Fruit fly (Drosophila melanogaster) whole organism, embryonic: ENCODE results near the gene Nepl14.

Experiments
- Asciz ChIP-seq: fragments of 200-800 bp; sonication (Bioruptor generic); optimal IDR thresholded peaks from 2 replicates; lab custom pipeline; 2017; ENCODE audit warnings: missing biosample characterization, mild to moderate bottlenecking, missing genetic modification characterization, missing genetic modification reagents
- CG10462 ChIP-seq: fragments of 200-800 bp; sonication (Bioruptor generic); optimal IDR thresholded peaks from 2 replicates; lab custom pipeline; 2016; ENCODE audit warnings: missing biosample characterization, missing genetic modification characterization
- CG10979 ChIP-seq: fragments of 200-800 bp; sonication (Bioruptor generic); optimal IDR thresholded peaks from 2 replicates; lab custom pipeline; 2018; ENCODE audit warnings: missing biosample characterization, mild to moderate bottlenecking, missing genetic modification characterization, moderate library complexity
- CG11696 ChIP-seq: fragments of 200-800 bp; sonication (Bioruptor generic); IDR thresholded peaks from 2 replicates; pipeline ENCODE4 v1.3.6; 2022; ENCODE audit warnings: missing biosample characterization, missing genetic modification characterization
- CG15269 ChIP-seq: fragments of 200-800 bp; sonication (Bioruptor generic); optimal IDR thresholded peaks from 2 replicates; lab custom pipeline; 2018; ENCODE audit warnings: missing biosample characterization, mild to moderate bottlenecking, missing genetic modification characterization, moderate library complexity
- CG15601 ChIP-seq: fragments of 200-800 bp; sonication (Bioruptor generic); optimal IDR thresholded peaks from 3 replicates; lab custom pipeline; 2019; ENCODE audit warnings: missing biosample characterization, mild to moderate bottlenecking, missing genetic modification characterization, moderate library complexity
- CG1603 ChIP-seq: fragments of 200-800 bp; sonication (Bioruptor generic); optimal IDR thresholded peaks from 2 replicates; lab custom pipeline; 2019; ENCODE audit warnings: missing biosample characterization, mild to moderate bottlenecking, missing genetic modification characterization, moderate library complexity
- CG17359 ChIP-seq: fragments of 200-800 bp; sonication (Bioruptor generic); optimal IDR thresholded peaks from 3 replicates; lab custom pipeline; 2018; ENCODE audit warnings: missing biosample characterization, mild to moderate bottlenecking, missing genetic modification characterization, moderate library complexity
- CG18262 ChIP-seq: fragments of 200-800 bp; optimal IDR thresholded peaks from 3 replicates; lab custom pipeline; 2019; ENCODE audit warnings: missing biosample characterization, mild to moderate bottlenecking, missing genetic modification characterization, moderate library complexity
- CG2199 ChIP-seq: fragments of 200-800 bp; sonication (Bioruptor generic); IDR thresholded peaks from 3 replicates; pipeline ENCODE4 v1.3.6; 2022; ENCODE audit warnings: missing biosample characterization, missing genetic modification characterization
- CG2889 ChIP-seq: fragments of 200-800 bp; sonication (Bioruptor generic); IDR thresholded peaks from 3 replicates; pipeline ENCODE4 v1.3.6; 2022; ENCODE audit warnings: missing biosample characterization, missing genetic modification characterization
- CG32772 ChIP-seq: fragments of 200-800 bp; sonication (Bioruptor generic); IDR thresholded peaks from 2 replicates; pipeline ENCODE4 v1.3.6; 2022; ENCODE audit warnings: missing biosample characterization, missing genetic modification characterization
- CG4404 ChIP-seq: fragments of 200-800 bp; sonication (Bioruptor generic); IDR thresholded peaks from 2 replicates; pipeline ENCODE4 v1.3.6; 2022; ENCODE audit warnings: missing biosample characterization, missing genetic modification characterization
- CG7271 ChIP-seq: fragments of 200-800 bp; sonication (Bioruptor generic); optimal IDR thresholded peaks from 2 replicates; lab custom pipeline; 2018; ENCODE audit warnings: missing biosample characterization, mild to moderate bottlenecking, missing genetic modification characterization, moderate library complexity
- CG9437 ChIP-seq: fragments of 200-800 bp; sonication (Bioruptor generic); optimal IDR thresholded peaks from 2 replicates; lab custom pipeline; 2018; ENCODE audit warnings: missing biosample characterization, mild to moderate bottlenecking, missing genetic modification characterization
- Dbx ChIP-seq: fragments of 200-800 bp; sonication (Bioruptor generic); IDR thresholded peaks from 3 replicates; pipeline ENCODE4 v1.3.6; 2022; ENCODE audit warnings: missing biosample characterization, missing genetic modification characterization
- Dip3 ChIP-seq: fragments of 200-800 bp; sonication (Bioruptor generic); optimal IDR thresholded peaks from 3 replicates; lab custom pipeline; 2016; ENCODE audit warnings: missing biosample characterization, missing genetic modification characterization
- Hey ChIP-seq: fragments of 200-800 bp; sonication (Bioruptor generic); optimal IDR thresholded peaks from 3 replicates; lab custom pipeline; 2018; ENCODE audit warnings: missing biosample characterization, mild to moderate bottlenecking, missing genetic modification characterization
- Hmr ChIP-seq: fragments of 200-800 bp; sonication (Bioruptor generic); optimal IDR thresholded peaks from 3 replicates; lab custom pipeline; 2017; ENCODE audit warnings: mild to moderate bottlenecking, missing biosample characterization, missing genetic modification reagents, missing genetic modification characterization
- MBD-R2 ChIP-seq: fragments of 200-800 bp; sonication (Bioruptor generic); IDR thresholded peaks from 2 replicates; pipeline ENCODE4 v1.3.6; 2022; ENCODE audit warnings: missing biosample characterization, missing genetic modification characterization
- Med ChIP-seq: fragments of 200-800 bp; sonication (Bioruptor generic); peaks from one replicate; lab custom pipeline; 2016; ENCODE audit warnings: missing biosample characterization, missing genetic modification characterization, mild to moderate bottlenecking, inconsistent platforms, moderate library complexity
- Oli ChIP-seq: fragments of 200-800 bp; sonication (Bioruptor generic); optimal IDR thresholded peaks from 2 replicates; lab custom pipeline; 2018; ENCODE audit warnings: missing biosample characterization, mild to moderate bottlenecking, missing genetic modification characterization, moderate library complexity
- Pdp1 ChIP-seq, 2 experiments: fragments of 200-800 bp; sonication (Bioruptor generic); optimal IDR thresholded peaks; 3 replicates each; lab custom pipeline; 2016; ENCODE audit warnings: missing biosample characterization in 2 of 2, missing genetic modification characterization in 2 of 2, mild to moderate bottlenecking in 1 of 2, moderate library complexity in 1 of 2
- Side ChIP-seq: fragments of 200-800 bp; sonication (Bioruptor generic); optimal IDR thresholded peaks from 2 replicates; lab custom pipeline; 2016; ENCODE audit warnings: missing biosample characterization, missing genetic modification characterization
- Sry-δ ChIP-seq: fragments of 200-800 bp; sonication (Bioruptor generic); optimal IDR thresholded peaks from 2 replicates; lab custom pipeline; 2016; ENCODE audit warnings: missing biosample characterization, missing genetic modification characterization
- aop ChIP-seq: fragments of 200-800 bp; sonication (Bioruptor generic); IDR thresholded peaks from 2 replicates; pipeline ENCODE4 v1.3.6; 2022; ENCODE audit warnings: missing biosample characterization, missing genetic modification characterization
- bab2 ChIP-seq: fragments of 200-800 bp; sonication (Bioruptor generic); optimal IDR thresholded peaks from 2 replicates; lab custom pipeline; 2016; ENCODE audit warnings: missing biosample characterization, missing genetic modification characterization
- bsh ChIP-seq, 2 experiments: fragments of 200-800 bp; sonication (Bioruptor generic); optimal IDR thresholded peaks; 2 replicates each; lab custom pipeline; 2017 to 2018; ENCODE audit warnings: mild to moderate bottlenecking in 2 of 2, missing biosample characterization in 2 of 2, missing genetic modification characterization in 2 of 2, moderate library complexity in 1 of 2
- eve ChIP-seq, 2 experiments: fragments of >200 bp; optimal IDR thresholded peaks; 2 replicates each; lab custom pipeline; 2017; ENCODE audit warnings: missing biosample characterization in 2 of 2, missing genetic modification characterization in 2 of 2
- eyg ChIP-seq: fragments of 200-800 bp; sonication (Bioruptor generic); optimal IDR thresholded peaks from 3 replicates; lab custom pipeline; 2016; ENCODE audit warnings: missing biosample characterization, missing genetic modification characterization
- gsb ChIP-seq: fragments of 200-800 bp; sonication (Bioruptor generic); IDR thresholded peaks from 2 replicates; pipeline ENCODE4 v1.3.6; 2022; ENCODE audit warnings: missing biosample characterization, missing genetic modification characterization
- klu ChIP-seq: fragments of 200-800 bp; sonication (Bioruptor generic); IDR thresholded peaks from 2 replicates; pipeline ENCODE4 v1.3.6; 2022; ENCODE audit warnings: missing biosample characterization, missing genetic modification characterization
- lmd ChIP-seq: fragments of 200-800 bp; sonication (Bioruptor generic); IDR thresholded peaks from 2 replicates; pipeline ENCODE4 v1.3.6; 2022; ENCODE audit warnings: missing biosample characterization, missing genetic modification characterization
- mam ChIP-seq: fragments of 200-800 bp; sonication (Bioruptor generic); optimal IDR thresholded peaks from 3 replicates; lab custom pipeline; 2016; ENCODE audit warnings: missing biosample characterization, missing genetic modification characterization
- odd ChIP-seq: fragments of 200-800 bp; sonication (Bioruptor generic); optimal IDR thresholded peaks from 2 replicates; lab custom pipeline; 2017; ENCODE audit warnings: missing biosample characterization, mild to moderate bottlenecking, missing genetic modification characterization
- onecut ChIP-seq: fragments of 200-800 bp; sonication (Bioruptor generic); IDR thresholded peaks from 2 replicates; pipeline ENCODE4 v1.3.6; 2022; ENCODE audit warnings: missing biosample characterization, missing genetic modification characterization
- prd ChIP-seq, 3 experiments: fragments of >200 bp in 2 of 3; fragments of 200-800 bp in 1 of 3; sonication (Bioruptor generic) in 1 of 3; optimal IDR thresholded peaks in 2 of 3; IDR thresholded peaks in 1 of 3; 2 replicates in 2 of 3; 3 replicates in 1 of 3; pipeline versions ENCODE4 v1.3.6 to Lab custom; 2017 to 2022; ENCODE audit warnings: missing biosample characterization in 1 of 3, missing genetic modification characterization in 1 of 3
- pzg ChIP-seq: fragments of 200-800 bp; sonication (Bioruptor generic); optimal IDR thresholded peaks from 3 replicates; lab custom pipeline; 2018; ENCODE audit warnings: missing biosample characterization, mild to moderate bottlenecking, missing genetic modification characterization, moderate library complexity
- sd ChIP-seq: fragments of 200-800 bp; sonication (Bioruptor generic); optimal IDR thresholded peaks from 3 replicates; lab custom pipeline; 2018; ENCODE audit warnings: missing biosample characterization, mild to moderate bottlenecking, missing genetic modification characterization, moderate library complexity
- sens ChIP-seq: fragments of 200-800 bp; sonication (Bioruptor generic); peaks from one replicate; lab custom pipeline; 2016; ENCODE audit warnings: missing biosample characterization, missing genetic modification characterization
- sens-2 ChIP-seq: fragments of 200-800 bp; sonication (Bioruptor generic); IDR thresholded peaks from 2 replicates; pipeline ENCODE4 v1.3.6; 2022; ENCODE audit warnings: missing biosample characterization, missing genetic modification characterization
- sqz ChIP-seq: fragments of 200-800 bp; sonication (Bioruptor generic); optimal IDR thresholded peaks from 3 replicates; lab custom pipeline; 2018; ENCODE audit warnings: missing biosample characterization, mild to moderate bottlenecking, missing genetic modification characterization
- stc ChIP-seq: fragments of 200-800 bp; sonication (Bioruptor generic); IDR thresholded peaks from 2 replicates; pipeline ENCODE4 v1.3.6; 2022; ENCODE audit warnings: missing biosample characterization, missing genetic modification characterization
- tgo ChIP-seq: fragments of 200-800 bp; sonication (Bioruptor generic); IDR thresholded peaks from 3 replicates; pipeline ENCODE4 v1.3.6; 2022; ENCODE audit warnings: missing biosample characterization, missing genetic modification characterization
- tio ChIP-seq: fragments of 200-800 bp; sonication (Bioruptor generic); optimal IDR thresholded peaks from 2 replicates; lab custom pipeline; 2017; ENCODE audit warnings: missing biosample characterization, missing genetic modification characterization, inconsistent platforms
- ttk ChIP-seq: fragments of 200-800 bp; sonication (Bioruptor generic); IDR thresholded peaks from 2 replicates; pipeline ENCODE4 v2.1.2; 2022; ENCODE audit warnings: missing biosample characterization, missing genetic modification characterization

Gene Nepl14

DNA sequence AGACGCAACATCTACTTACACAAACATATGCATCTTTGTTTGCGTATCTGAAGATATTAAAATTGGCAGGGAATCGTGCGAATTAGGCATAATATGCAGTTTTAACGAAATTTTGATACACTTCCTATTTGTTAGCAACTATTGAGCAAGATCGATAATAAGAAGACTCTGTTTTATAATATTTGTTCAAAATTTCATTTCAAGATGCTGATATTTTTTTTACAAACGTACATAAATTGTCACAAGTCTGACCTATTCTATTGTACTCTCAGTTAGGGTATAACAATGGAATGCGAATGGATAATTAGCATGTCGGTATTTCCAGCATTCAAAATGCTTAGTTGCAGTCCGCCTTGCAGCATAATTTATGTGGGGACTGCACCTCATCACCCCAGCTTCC, 35.7 kb downstream of the Nepl14 start (continued):
- TF ChIP-seq CG9437 (GFP tag; lab: Kevin White, UChicago) (no peak), CG15269 (tag; lab: Kevin White, UChicago) (no peak), aop (no peak), bsh (GFP tag; optimal IDR thresholded peaks at IDR 0.05; lab: Kevin White, UChicago) (no peak), sens (peak; percentile 22), CG2889 (GFP tag; lab: Robert Waterston, UW) (no peak), Dbx (GFP tag; lab: Robert Waterston, UW) (no peak), stc (peak; percentile 66), Hey (tag; lab: Kevin White, UChicago) (no peak), Med (GFP tag; lab: Kevin White, UChicago) (peak; percentile 65), sqz (GFP tag; lab: Kevin White, UChicago) (no peak), onecut (GFP tag; lab: Robert Waterston, UW) (no peak), lmd (GFP tag; lab: Robert Waterston, UW) (peak; percentile 37), CG4404 (no peak), MBD-R2 (GFP tag; lab: Robert Waterston, UW) (no peak), Oli (tag; lab: Kevin White, UChicago) (peak; percentile 7), ttk (GFP tag; lab: Robert Waterston, UW) (peak; percentile 45; the same call in 1 of the 2 replicates), Sry-δ (GFP tag; lab: Kevin White, UChicago) (no peak), tio (GFP tag; lab: Kevin White, UChicago) (no peak), sens-2 (GFP tag; lab: Robert Waterston, UW) (no peak), bab2 (no peak), gsb (no peak), CG32772 (GFP tag; lab: Robert Waterston, UW) (0 out of 2 replicates have a peak, but pooled peaks have one; percentile 7), CG15601 (tag; lab: Kevin White, UChicago) (no peak), sd (tag; lab: Kevin White, UChicago) (peak; percentile 17), CG2199 (GFP tag; lab: Robert Waterston, UW) (no peak), Dip3 (GFP tag; lab: Kevin White, UChicago) (no peak), prd (optimal IDR thresholded peaks at IDR 0.05; lab: Kevin White, UChicago) (no peak), prd (GFP tag; IDR thresholded peaks at IDR 0.05; lab: Robert Waterston, UW) (peak; percentile 32; the same call in 1 of the 3 replicates), CG7271 (tag; lab: Kevin White, UChicago) (no peak), odd (GFP tag; lab: Kevin White, UChicago) (no peak), klu (peak; percentile 42; the same call in 1 of the 2 replicates), Asciz (GFP tag; lab: Kevin White, UChicago) (no peak), CG18262 (tag; lab: Kevin White, UChicago) (peak; percentile 25), CG11696 (GFP tag; lab: Robert Waterston, UW) (no peak), eve (GFP tag; optimal IDR thresholded peaks at IDR 0.05; lab: Kevin White, UChicago) (no peak), Pdp1 (GFP tag; optimal IDR thresholded peaks at IDR 0.05; lab: Kevin White, UChicago) (peak in 1 of 2 experiments; percentile 9), Side (GFP tag; lab: Kevin White, UChicago) (no peak), Hmr (peak; percentile 3), tgo (peak; percentile 46; the same call in 1 of the 3 replicates), eyg (no peak), CG10979 (tag; lab: Kevin White, UChicago) (no peak), CG10462 (GFP tag; lab: Kevin White, UChicago) (no peak), CG1603 (tag; lab: Kevin White, UChicago) (peak; percentile 30), CG17359 (tag; lab: Kevin White, UChicago) (peak; percentile 13), pzg (GFP tag; lab: Kevin White, UChicago) (no peak), mam (GFP tag; lab: Kevin White, UChicago) (peak; percentile 7)
